Worm (Caenorhabditis elegans): ENCODE data around the gene ent-5.

ce11 chrX:4622024-4622423 lies 27.0 kb downstream of the ent-5 start, which contains the start of gene C46C11.3:
- TF ChIP-seq ceh-14 (tag; optimal IDR thresholded peaks at IDR 0.05) (no peak), unc-42 (tag; optimal IDR thresholded peaks at IDR 0.05) (no peak), ama-1 (optimal IDR thresholded peaks at IDR 0.05) (no peak), lin-11 (tag; optimal IDR thresholded peaks at IDR 0.05) (no peak), pag-3 (tag; optimal IDR thresholded peaks at IDR 0.05; ENCODE audit: borderline replicate concordance) (no peak), ceh-2 (tag; optimal IDR thresholded peaks at IDR 0.05) (no peak), hlh-30 (tag; optimal IDR thresholded peaks at IDR 0.05; ENCODE audit: insufficient read depth) (no peak), hlh-6 (tag; optimal IDR thresholded peaks at IDR 0.05) (no peak), T23F11.4 (GFP tag; optimal IDR thresholded peaks at IDR 0.05) (no peak), ztf-16 (tag; optimal IDR thresholded peaks at IDR 0.05) (no peak)
